Fruit fly (Drosophila melanogaster) S2 (cell line): Measurements from ENCODE around the gene cd.

Experiments
- CG8478 ChIP-seq: fragments of >200 bp; optimal IDR thresholded peaks from 2 replicates; lab custom pipeline; 2018
- CTCF ChIP-seq, 2 experiments: fragments of >200 bp; optimal IDR thresholded peaks; 2 replicates each; lab custom pipeline; 2018

DNA sequence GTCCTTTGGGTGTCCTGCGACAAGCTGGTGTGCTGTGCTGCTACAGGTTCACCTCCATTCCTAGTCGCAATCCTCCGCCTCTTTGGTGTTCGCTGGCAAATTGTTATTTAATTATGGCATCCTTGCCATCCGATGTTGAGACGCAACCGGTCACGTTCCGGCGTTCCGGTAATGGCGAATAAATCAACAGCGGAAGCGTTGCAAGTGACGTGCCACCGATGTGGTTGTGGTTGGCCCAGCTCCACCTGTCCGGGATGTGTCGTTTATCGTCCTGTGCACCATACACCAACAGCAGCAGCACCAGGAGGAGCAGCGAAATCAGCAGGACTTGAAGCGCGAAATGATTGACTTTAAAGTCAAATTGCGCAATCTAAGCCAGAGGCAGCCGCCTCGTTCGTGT, 44.9 kb upstream of the cd start:
- TF ChIP-seq CG8478 (lab: Kevin White, UChicago): no peak
- no peak for TF ChIP-seq CTCF (optimal IDR thresholded peaks at IDR 0.05; lab: Kevin White, UChicago)
